Fruit fly (Drosophila melanogaster) S2 (cell line): ENCODE data around the gene Msr-110.

Experiments
- CG8478 ChIP-seq: fragments of >200 bp; optimal IDR thresholded peaks from 2 replicates; lab custom pipeline; 2018
- CTCF ChIP-seq, 2 experiments: fragments of >200 bp; optimal IDR thresholded peaks; 2 replicates each; lab custom pipeline; 2018

Gene Msr-110

DNA sequence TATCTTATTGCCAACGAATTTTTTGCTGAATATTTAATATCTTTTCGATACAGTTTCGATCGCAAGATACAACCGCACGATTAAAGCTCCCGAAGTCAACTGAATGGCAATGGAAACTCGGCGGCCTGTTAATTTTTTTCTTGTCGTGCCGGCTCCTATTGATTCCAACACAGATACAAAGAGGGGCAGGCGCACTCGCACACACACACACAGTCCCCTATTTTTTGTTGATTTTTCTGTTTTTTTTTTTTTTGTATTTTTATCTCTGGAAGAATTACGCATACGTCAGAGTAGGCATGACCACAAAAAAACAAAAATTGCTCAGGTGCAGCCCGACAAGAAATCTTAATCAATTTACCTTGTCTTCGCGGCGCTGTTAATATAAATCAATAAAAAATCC lies 47.9 kb downstream of the Msr-110 start, which contains the start of gene Lkr:
TSS of gene Lkr (minus strand) at position 101 of the 400 bp plus-strand sequence.
- no peak for TF ChIP-seq CTCF (optimal IDR thresholded peaks at IDR 0.05; lab: Kevin White, UChicago)
- no peak for TF ChIP-seq CG8478 (lab: Kevin White, UChicago)

- TF ChIP-seq CG8478 (lab: Kevin White, UChicago) (no peak), CTCF (optimal IDR thresholded peaks at IDR 0.05; lab: Kevin White, UChicago) (no peak)
These were observed 54.2 kb downstream of the Msr-110 start for dm6 chr3L:5522904-5523428.
